Fruit fly (Drosophila melanogaster) whole organism, adult: ENCODE results near the gene Ctps.

Experiments used
- CG11617 ChIP-seq: fragments of 200-800 bp; sonication (Bioruptor generic); optimal IDR thresholded peaks from 2 replicates; lab custom pipeline; 2017; ENCODE audit warnings: mild to moderate bottlenecking, missing biosample characterization, missing genetic modification reagents, missing genetic modification characterization
- CG12768 ChIP-seq: fragments of 200-800 bp; sonication (Bioruptor generic); optimal IDR thresholded peaks from 2 replicates; lab custom pipeline; 2017; ENCODE audit warnings: missing biosample characterization, missing genetic modification characterization, mild to moderate bottlenecking, moderate library complexity, missing genetic modification reagents
- CG14711 ChIP-seq: fragments of 200-800 bp; sonication (Bioruptor generic); optimal IDR thresholded peaks from 2 replicates; lab custom pipeline; 2018; ENCODE audit warnings: missing biosample characterization, mild to moderate bottlenecking, missing genetic modification characterization, moderate library complexity
- CG1620 ChIP-seq: fragments of 200-800 bp; sonication (Bioruptor generic); optimal IDR thresholded peaks from 2 replicates; lab custom pipeline; 2016; ENCODE audit warnings: missing biosample characterization, missing genetic modification characterization
- CG33017 ChIP-seq: fragments of 200-800 bp; sonication (Bioruptor generic); optimal IDR thresholded peaks from 2 replicates; lab custom pipeline; 2018; ENCODE audit warnings: missing biosample characterization, mild to moderate bottlenecking, missing genetic modification characterization, moderate library complexity
- CG5204 ChIP-seq: fragments of 200-800 bp; sonication (Bioruptor generic); optimal IDR thresholded peaks from 2 replicates; lab custom pipeline; 2016; ENCODE audit warnings: missing biosample characterization, missing genetic modification characterization
- CG7045 ChIP-seq: fragments of 200-800 bp; sonication (Bioruptor generic); optimal IDR thresholded peaks from 2 replicates; lab custom pipeline; 2017; ENCODE audit warnings: missing biosample characterization, mild to moderate bottlenecking, missing genetic modification characterization
- CG7101 ChIP-seq: fragments of 200-800 bp; sonication (Bioruptor generic); optimal IDR thresholded peaks from 2 replicates; lab custom pipeline; 2018; ENCODE audit warnings: missing biosample characterization, mild to moderate bottlenecking, missing genetic modification characterization, moderate library complexity
- Clk ChIP-seq: fragments of 200-800 bp; sonication (Bioruptor generic); optimal IDR thresholded peaks from 2 replicates; lab custom pipeline; 2017; ENCODE audit warnings: missing biosample characterization, missing genetic modification characterization
- Crg-1 ChIP-seq: fragments of 200-800 bp; sonication (Bioruptor generic); optimal IDR thresholded peaks from 2 replicates; lab custom pipeline; 2016; ENCODE audit warnings: missing biosample characterization, missing genetic modification characterization
- Hr96 ChIP-seq: fragments of 200-800 bp; sonication (Bioruptor generic); optimal IDR thresholded peaks from 2 replicates; lab custom pipeline; 2016; ENCODE audit warnings: missing biosample characterization, missing genetic modification characterization
- Mnt ChIP-seq: fragments of 200-800 bp; sonication (Bioruptor generic); optimal IDR thresholded peaks from 2 replicates; lab custom pipeline; 2016; ENCODE audit warnings: missing biosample characterization, mild to moderate bottlenecking, missing genetic modification characterization
- bab1 ChIP-seq: fragments of 200-800 bp; sonication (Bioruptor generic); optimal IDR thresholded peaks from 3 replicates; lab custom pipeline; 2019; ENCODE audit warnings: missing biosample characterization, mild to moderate bottlenecking, missing genetic modification characterization, moderate library complexity
- cic ChIP-seq: fragments of 200-800 bp; sonication (Bioruptor generic); optimal IDR thresholded peaks from 2 replicates; lab custom pipeline; 2017; ENCODE audit warnings: missing biosample characterization, mild to moderate bottlenecking, missing genetic modification characterization, moderate library complexity
- cnc ChIP-seq, 2 experiments: fragments of >200 bp; optimal IDR thresholded peaks; 2 replicates each; lab custom pipeline; 2017
- kay ChIP-seq: fragments of 200-800 bp; sonication (Bioruptor generic); peaks from one replicate; lab custom pipeline; 2016; ENCODE audit warnings: missing biosample characterization, missing genetic modification characterization, borderline replicate concordance
- ovo ChIP-seq: fragments of 200-800 bp; sonication (Bioruptor generic); optimal IDR thresholded peaks from 2 replicates; lab custom pipeline; 2016; ENCODE audit warnings: missing biosample characterization, missing genetic modification characterization
- pad ChIP-seq: fragments of 200-800 bp; sonication (Bioruptor generic); optimal IDR thresholded peaks from 3 replicates; lab custom pipeline; 2017; ENCODE audit warnings: missing biosample characterization, missing genetic modification characterization, mild to moderate bottlenecking, moderate library complexity, missing genetic modification reagents
- tj ChIP-seq: fragments of 200-800 bp; sonication (Bioruptor generic); optimal IDR thresholded peaks from 3 replicates; lab custom pipeline; 2017; ENCODE audit warnings: missing biosample characterization, mild to moderate bottlenecking, missing genetic modification characterization, moderate library complexity
- toe ChIP-seq: fragments of 200-800 bp; sonication (Bioruptor generic); optimal IDR thresholded peaks from 2 replicates; lab custom pipeline; 2016; ENCODE audit warnings: missing biosample characterization, missing genetic modification characterization

The Ctps gene

DNA sequence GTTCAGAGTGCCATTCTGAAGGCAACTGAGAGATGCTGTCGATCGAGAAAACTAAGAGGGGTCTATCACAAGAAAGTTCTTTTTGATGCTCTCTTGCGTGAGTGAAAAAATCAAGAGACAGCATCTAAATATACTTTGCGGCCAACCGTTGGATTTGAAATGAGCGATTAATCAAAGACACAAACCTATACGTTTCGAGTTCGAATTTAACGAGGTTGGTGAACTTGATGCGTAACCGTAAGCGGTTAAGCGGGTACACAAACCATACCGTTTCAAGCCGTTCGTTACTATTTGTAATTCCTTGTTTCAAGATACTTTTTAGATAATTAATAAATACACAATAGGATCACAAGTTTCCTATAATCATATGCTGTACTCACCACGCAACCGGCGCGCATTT, 25.6 kb upstream of the Ctps start:
- TF ChIP-seq CG14711 (tag; lab: Kevin White, UChicago): no peak
- TF ChIP-seq cic (GFP tag; lab: Kevin White, UChicago): no peak
- no peak for TF ChIP-seq CG11617
- TF ChIP-seq CG12768 (GFP tag; lab: Kevin White, UChicago): no peak
- TF ChIP-seq bab1 (GFP tag; lab: Kevin White, UChicago): no peak
- no peak for TF ChIP-seq CG5204 (GFP tag; lab: Kevin White, UChicago)
- TF ChIP-seq tj (GFP tag; lab: Kevin White, UChicago): no peak
- TF ChIP-seq Hr96 (GFP tag; lab: Kevin White, UChicago): no peak
- TF ChIP-seq cnc (optimal IDR thresholded peaks at IDR 0.05; lab: Kevin White, UChicago): no peak
- TF ChIP-seq CG7045 (GFP tag; lab: Kevin White, UChicago): no peak
- no peak for TF ChIP-seq pad (GFP tag; lab: Kevin White, UChicago)
- TF ChIP-seq Clk (GFP tag; lab: Kevin White, UChicago): no peak
- no peak for TF ChIP-seq toe (GFP tag; lab: Kevin White, UChicago)
- no peak for TF ChIP-seq Crg-1
- TF ChIP-seq ovo (GFP tag; lab: Kevin White, UChicago): no peak
- no peak for TF ChIP-seq CG7101 (tag; lab: Kevin White, UChicago)
- TF ChIP-seq CG33017: no peak
- no peak for TF ChIP-seq Mnt (GFP tag; lab: Kevin White, UChicago)
- no peak for TF ChIP-seq kay (GFP tag; lab: Kevin White, UChicago)

DNA sequence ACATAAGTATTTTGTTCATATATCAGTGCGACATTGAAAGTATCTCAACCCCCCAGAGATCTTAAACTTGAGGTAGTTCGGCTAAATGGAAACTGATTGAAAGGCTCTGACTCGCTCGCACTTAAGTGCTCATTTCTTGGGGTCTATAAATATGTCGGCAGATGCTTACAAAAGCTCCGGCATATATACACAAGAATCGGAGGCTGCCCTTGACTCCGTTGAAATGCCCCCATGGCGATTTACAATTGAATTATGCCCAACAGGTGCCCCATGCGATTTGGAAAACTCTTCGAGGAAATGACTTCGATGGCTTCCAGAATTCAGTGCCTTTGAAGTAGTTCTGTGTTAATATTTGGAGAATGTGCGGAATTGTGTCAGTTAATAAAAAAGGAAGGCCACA, 24.0 kb upstream of the Ctps start:
- TF ChIP-seq kay (GFP tag; lab: Kevin White, UChicago) (no peak), CG7045 (GFP tag; lab: Kevin White, UChicago) (no peak), Mnt (GFP tag; lab: Kevin White, UChicago) (no peak), CG33017 (no peak), ovo (GFP tag; lab: Kevin White, UChicago) (no peak), CG1620 (GFP tag; lab: Kevin White, UChicago) (no peak)

DNA sequence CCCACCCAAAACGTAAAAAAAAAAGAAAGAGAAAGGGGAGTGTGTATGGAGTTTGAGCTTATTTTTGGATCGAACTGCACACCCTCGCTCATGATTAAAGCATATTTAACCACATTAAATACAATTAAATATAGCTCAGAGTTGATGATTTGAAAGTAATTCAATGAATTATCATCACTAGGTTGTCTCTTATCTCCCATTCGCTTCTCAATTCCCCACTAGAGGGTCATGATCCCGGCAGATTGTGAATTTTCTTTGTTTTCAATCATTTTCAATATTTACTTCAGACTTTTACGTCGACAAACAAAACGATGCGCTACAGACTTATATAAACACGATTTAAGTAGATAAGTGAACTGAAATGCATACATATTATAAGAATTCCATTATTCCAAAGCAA, 21.3 kb upstream of the Ctps start:
- TF ChIP-seq Hr96 (GFP tag; lab: Kevin White, UChicago) (no peak), bab1 (GFP tag; lab: Kevin White, UChicago) (no peak), CG7101 (tag; lab: Kevin White, UChicago) (no peak), CG11617 (no peak)

DNA sequence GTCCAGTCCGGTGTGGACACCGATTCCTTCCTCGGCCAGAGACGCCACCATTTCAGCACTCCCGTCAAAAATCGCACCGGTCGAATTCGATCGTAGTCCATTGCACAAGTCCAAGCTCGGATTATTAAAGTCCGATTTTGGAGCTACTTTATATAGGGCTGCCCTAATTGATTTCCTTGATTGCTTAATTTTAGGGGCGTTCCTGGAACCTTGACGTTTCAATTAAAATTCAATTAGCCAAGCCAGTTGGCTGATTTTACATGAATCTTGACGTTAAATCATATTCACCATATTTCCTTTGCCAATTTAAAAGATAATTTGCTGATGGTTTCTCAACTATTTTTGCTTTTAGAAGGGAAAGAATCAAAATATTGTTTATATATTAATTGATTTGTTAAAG, 19.4 kb upstream of the Ctps start, which contains the start of gene Or71a:
TSS of gene Or71a (minus strand) at position 101 of the 400 bp plus-strand sequence.
- no peak for TF ChIP-seq CG11617
- TF ChIP-seq CG33017: no peak
- TF ChIP-seq Crg-1: no peak

DNA sequence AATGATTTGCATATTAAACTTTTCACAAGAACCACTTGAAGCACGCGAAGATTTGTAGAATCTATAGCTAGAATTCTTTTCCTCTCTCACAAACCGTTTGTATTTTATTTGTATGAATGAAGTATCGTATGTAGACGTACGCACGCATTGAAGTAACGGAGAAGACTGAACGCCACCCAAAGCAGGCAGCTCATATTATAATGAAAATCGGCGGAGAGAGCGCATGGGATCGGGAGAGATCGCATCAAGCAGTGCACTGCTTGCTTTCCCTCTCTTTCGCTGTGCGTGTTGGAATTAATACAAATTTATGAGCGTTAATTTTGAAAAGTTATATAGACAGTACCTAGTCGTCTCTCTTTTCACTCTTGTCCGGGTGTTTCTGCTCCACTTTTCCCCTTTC, 18.4 kb upstream of the Ctps start:
- TF ChIP-seq CG7101 (tag; lab: Kevin White, UChicago) (no peak), cic (GFP tag; lab: Kevin White, UChicago) (peak; percentile 26)

DNA sequence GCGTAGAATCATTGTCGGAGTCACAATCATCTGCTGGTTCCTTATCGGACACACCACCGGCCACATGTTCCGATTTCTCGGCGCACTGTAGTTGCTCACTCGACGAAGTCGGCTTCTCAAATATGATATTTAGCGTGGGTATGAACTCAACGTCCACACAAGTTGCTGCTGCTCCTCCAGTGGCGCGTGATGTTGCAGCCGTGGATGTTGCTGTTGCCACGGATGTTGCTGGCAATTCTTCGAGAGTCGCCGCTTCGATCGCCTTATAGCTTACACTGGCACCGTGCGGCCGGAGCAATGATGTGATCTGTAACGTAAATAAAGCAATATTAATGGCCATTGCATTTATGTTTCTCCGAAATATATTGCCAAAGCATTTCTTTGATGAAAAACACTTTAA, 13.4 kb upstream of the Ctps start:
- no peak for TF ChIP-seq Mnt (GFP tag; lab: Kevin White, UChicago)
- no peak for TF ChIP-seq cnc (optimal IDR thresholded peaks at IDR 0.05; lab: Kevin White, UChicago)
- TF ChIP-seq CG1620 (GFP tag; lab: Kevin White, UChicago): no peak
- no peak for TF ChIP-seq CG5204 (GFP tag; lab: Kevin White, UChicago)
- no peak for TF ChIP-seq Hr96 (GFP tag; lab: Kevin White, UChicago)
- TF ChIP-seq Clk (GFP tag; lab: Kevin White, UChicago): no peak
- no peak for TF ChIP-seq kay (GFP tag; lab: Kevin White, UChicago)
- TF ChIP-seq CG7101 (tag; lab: Kevin White, UChicago): no peak
- no peak for TF ChIP-seq bab1 (GFP tag; lab: Kevin White, UChicago)
- no peak for TF ChIP-seq CG14711 (tag; lab: Kevin White, UChicago)
- no peak for TF ChIP-seq tj (GFP tag; lab: Kevin White, UChicago)
- TF ChIP-seq toe (GFP tag; lab: Kevin White, UChicago): no peak

DNA sequence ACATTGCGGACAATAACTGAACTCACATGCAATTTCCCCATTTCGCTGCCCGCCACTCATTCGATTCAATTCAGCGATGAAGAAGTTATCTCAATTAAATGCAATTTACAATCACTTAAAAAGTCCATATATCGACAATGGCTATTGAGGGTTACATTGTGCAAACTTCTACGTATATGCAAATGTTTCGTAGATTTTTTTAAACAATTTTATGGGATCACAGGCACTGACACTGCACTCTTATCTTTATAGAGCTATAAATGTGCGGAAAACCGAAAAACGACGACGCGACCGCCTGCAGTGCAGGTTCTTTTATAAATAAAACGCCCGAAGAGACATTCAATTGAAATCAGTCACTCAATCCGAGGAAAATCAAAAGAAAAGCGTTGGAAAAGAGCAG, 9.4 kb upstream of the Ctps start:
- peak; percentile 27 for TF ChIP-seq kay (GFP tag; lab: Kevin White, UChicago)
- no peak for TF ChIP-seq CG7101 (tag; lab: Kevin White, UChicago)
- no peak for TF ChIP-seq Hr96 (GFP tag; lab: Kevin White, UChicago)
- no peak for TF ChIP-seq toe (GFP tag; lab: Kevin White, UChicago)
- no peak for TF ChIP-seq Mnt (GFP tag; lab: Kevin White, UChicago)

DNA sequence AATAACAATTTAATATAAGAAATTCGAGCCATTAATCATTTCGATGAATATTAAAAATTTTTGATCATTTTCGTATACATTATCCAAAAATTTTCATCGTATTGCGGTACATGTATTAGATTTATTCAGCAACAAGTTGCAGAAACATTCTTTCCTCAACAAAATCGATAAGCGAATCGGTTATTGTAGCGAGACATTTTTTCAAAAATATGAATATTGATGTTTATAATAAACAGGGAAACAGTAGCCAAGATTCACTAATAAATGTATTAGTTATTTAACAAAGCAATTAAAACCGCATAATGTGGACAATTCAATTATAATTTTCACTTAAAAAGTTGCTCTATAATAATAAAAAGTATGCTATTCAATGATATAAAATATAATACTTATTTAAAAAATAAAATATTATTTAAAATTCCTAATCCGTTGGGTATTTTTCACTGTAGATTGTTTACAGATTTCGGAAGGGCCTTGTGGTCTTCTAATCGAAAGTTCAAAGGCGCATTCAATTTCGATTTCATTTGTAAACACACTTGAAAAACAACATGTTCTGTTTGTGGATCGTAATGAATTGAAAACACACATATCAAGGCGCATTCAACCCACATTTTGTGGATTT, 8.5 kb upstream of the Ctps start:
- TF ChIP-seq Clk (GFP tag; lab: Kevin White, UChicago) (no peak), pad (GFP tag; lab: Kevin White, UChicago) (no peak), CG11617 (no peak), cnc (optimal IDR thresholded peaks at IDR 0.05; lab: Kevin White, UChicago) (no peak), CG7045 (GFP tag; lab: Kevin White, UChicago) (no peak), ovo (GFP tag; lab: Kevin White, UChicago) (no peak), Hr96 (GFP tag; lab: Kevin White, UChicago) (no peak), CG5204 (GFP tag; lab: Kevin White, UChicago) (no peak), Mnt (GFP tag; lab: Kevin White, UChicago) (no peak), kay (GFP tag; lab: Kevin White, UChicago) (no peak), cic (GFP tag; lab: Kevin White, UChicago) (no peak), CG14711 (tag; lab: Kevin White, UChicago) (no peak), bab1 (GFP tag; lab: Kevin White, UChicago) (no peak), CG12768 (GFP tag; lab: Kevin White, UChicago) (no peak), toe (GFP tag; lab: Kevin White, UChicago) (no peak), CG33017 (no peak)
